Worm (Caenorhabditis elegans): ENCODE data around the gene R12H7.4.

DNA sequence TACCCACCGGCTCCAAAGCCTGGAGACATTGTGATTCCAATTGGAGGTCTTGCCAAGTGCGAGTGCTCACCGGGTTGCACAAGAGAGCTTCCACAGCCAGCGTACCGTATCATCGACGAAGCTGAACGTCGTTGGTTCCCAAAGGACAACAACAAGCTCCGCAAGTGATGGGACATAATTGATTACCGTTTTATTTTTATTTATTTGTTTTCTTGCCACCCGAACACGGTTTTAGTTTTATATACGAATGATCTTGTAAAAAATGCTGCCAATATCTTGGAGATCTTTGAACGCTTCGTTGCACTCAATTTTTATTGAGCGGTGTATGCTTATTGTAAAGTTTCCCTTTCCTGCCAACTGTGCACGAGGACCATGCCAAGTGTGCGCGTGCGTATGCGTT lies 21.3 kb downstream of the R12H7.4 start, which contains the start of gene K08H2.4:
- TF ChIP-seq med-1 (GFP tag; optimal IDR thresholded peaks at IDR 0.05; ENCODE audit: insufficient read depth) = no peak
- no peak for TF ChIP-seq tab-1 (GFP tag; IDR thresholded peaks at IDR 0.05)
- TF ChIP-seq flt-1 (GFP tag; IDR thresholded peaks at IDR 0.05) = no peak
- no peak for TF ChIP-seq klf-2 (GFP tag; conservative IDR thresholded peaks at IDR 0.05)
- no peak for TF ChIP-seq ztf-29 (GFP tag; IDR thresholded peaks at IDR 0.05)
- no peak for TF ChIP-seq cog-1 (tag; optimal IDR thresholded peaks at IDR 0.05)
